Worm (Caenorhabditis elegans): ENCODE results near the gene srj-54.
A peak's percentile ranks its signal among the peaks of the same experiment; 100 is the strongest.

The srj-54 gene

ce11 chrV:2891927-2892326 lies 32.3 kb upstream of the srj-54 start, which contains the start of gene F37B4.15:
F37B4.15 (plus strand) TSS chrV:2892227.
- TF ChIP-seq zag-1 (tag; optimal IDR thresholded peaks at IDR 0.05) (no peak), nhr-28 (tag; optimal IDR thresholded peaks at IDR 0.05) (peak; percentile 23), madf-5 (GFP tag; IDR thresholded peaks at IDR 0.05) (no peak)

ce11 chrV:2888681-2889080 lies 29.0 kb upstream of the srj-54 start, which contains the start of gene srw-4:
srw-4 (minus strand) TSS chrV:2888781.
- TF ChIP-seq madf-9 (GFP tag; conservative IDR thresholded peaks at IDR 0.05): no peak
- TF ChIP-seq Y75B8A.6 (GFP tag; IDR thresholded peaks at IDR 0.05): no peak
- no peak for TF ChIP-seq nhr-237 (tag; optimal IDR thresholded peaks at IDR 0.05)
- TF ChIP-seq nhr-77 (tag; optimal IDR thresholded peaks at IDR 0.05): no peak
- no peak for TF ChIP-seq ceh-82 (tag; optimal IDR thresholded peaks at IDR 0.05)
- TF ChIP-seq mxl-2 (GFP tag; conservative IDR thresholded peaks at IDR 0.05): no peak
- TF ChIP-seq ztf-11 (tag; optimal IDR thresholded peaks at IDR 0.05): no peak
- no peak for TF ChIP-seq mxl-3 (GFP tag; optimal IDR thresholded peaks at IDR 0.05)
- no peak for TF ChIP-seq mdt-29 (GFP tag; IDR thresholded peaks at IDR 0.05)
- no peak for TF ChIP-seq hlh-30 (tag; optimal IDR thresholded peaks at IDR 0.05; ENCODE audit: insufficient read depth)
- no peak for TF ChIP-seq ZK546.5 (tag; optimal IDR thresholded peaks at IDR 0.05)
- no peak for TF ChIP-seq lim-7 (GFP tag; IDR thresholded peaks at IDR 0.05)
- TF ChIP-seq unc-130 (GFP tag; optimal IDR thresholded peaks at IDR 0.05): no peak
- TF ChIP-seq nhr-25 (tag; optimal IDR thresholded peaks at IDR 0.05; ENCODE audit: borderline replicate concordance, insufficient read depth): no peak
- TF ChIP-seq ctbp-1 (GFP tag; IDR thresholded peaks at IDR 0.05): no peak

- TF ChIP-seq unc-39 (tag; optimal IDR thresholded peaks at IDR 0.05) (no peak), vab-7 (GFP tag; IDR thresholded peaks at IDR 0.05) (no peak), unc-62 (GFP tag; optimal IDR thresholded peaks at IDR 0.05 in 1 of 2) (no peak), unc-62 (tag; optimal IDR thresholded peaks at IDR 0.05) (no peak), aha-1 (tag) (peak; percentile 93), F49E8.2 (tag; optimal IDR thresholded peaks at IDR 0.05; ENCODE audit: borderline replicate concordance) (no peak)
These were observed 28.6 kb upstream of the srj-54 start for ce11 chrV:2888265-2888664.

- no peak for TF ChIP-seq mes-2 (tag; optimal IDR thresholded peaks at IDR 0.05; ENCODE audit: poor library complexity, severe bottlenecking)
- no peak for TF ChIP-seq lin-15B (tag; optimal IDR thresholded peaks at IDR 0.05)
- no peak for TF ChIP-seq daf-12 (tag; optimal IDR thresholded peaks at IDR 0.05)
- TF ChIP-seq madf-9 (GFP tag; conservative IDR thresholded peaks at IDR 0.05): no peak
- TF ChIP-seq F10B5.3 (tag; optimal IDR thresholded peaks at IDR 0.05): no peak
- TF ChIP-seq F37D6.2 (tag; optimal IDR thresholded peaks at IDR 0.05): no peak
- TF ChIP-seq sdz-12 (GFP tag; optimal IDR thresholded peaks at IDR 0.05): no peak
- TF ChIP-seq ceh-32 (tag; optimal IDR thresholded peaks at IDR 0.05; ENCODE audit: poor library complexity): no peak
- no peak for TF ChIP-seq nhr-102 (tag; optimal IDR thresholded peaks at IDR 0.05)
- TF ChIP-seq hmg-1.1 (GFP tag; IDR thresholded peaks at IDR 0.05): no peak
- TF ChIP-seq gei-8 (GFP tag; optimal IDR thresholded peaks at IDR 0.05): no peak
- no peak for TF ChIP-seq ZK337.2 (GFP tag; IDR thresholded peaks at IDR 0.05)
- no peak for TF ChIP-seq lin-39 (tag; optimal IDR thresholded peaks at IDR 0.05)
These were observed 24.8 kb upstream of the srj-54 start, which contains the start of gene sre-24 for ce11 chrV:2884411-2884810. sre-24 (plus strand) TSS chrV:2884711.

ce11 chrV:2883097-2883496 lies 23.5 kb upstream of the srj-54 start:
- no peak for TF ChIP-seq lin-1 (GFP tag; IDR thresholded peaks at IDR 0.05)
- TF ChIP-seq nhr-111 (GFP tag; optimal IDR thresholded peaks at IDR 0.05): no peak
- no peak for TF ChIP-seq saeg-2 (GFP tag; IDR thresholded peaks at IDR 0.05)
- TF ChIP-seq egl-43 (GFP tag; IDR thresholded peaks at IDR 0.05): no peak
- no peak for TF ChIP-seq sdz-12 (GFP tag; optimal IDR thresholded peaks at IDR 0.05)
